Fruit fly (Drosophila melanogaster): ENCODE results near the gene milt.

Gene milt

DNA sequence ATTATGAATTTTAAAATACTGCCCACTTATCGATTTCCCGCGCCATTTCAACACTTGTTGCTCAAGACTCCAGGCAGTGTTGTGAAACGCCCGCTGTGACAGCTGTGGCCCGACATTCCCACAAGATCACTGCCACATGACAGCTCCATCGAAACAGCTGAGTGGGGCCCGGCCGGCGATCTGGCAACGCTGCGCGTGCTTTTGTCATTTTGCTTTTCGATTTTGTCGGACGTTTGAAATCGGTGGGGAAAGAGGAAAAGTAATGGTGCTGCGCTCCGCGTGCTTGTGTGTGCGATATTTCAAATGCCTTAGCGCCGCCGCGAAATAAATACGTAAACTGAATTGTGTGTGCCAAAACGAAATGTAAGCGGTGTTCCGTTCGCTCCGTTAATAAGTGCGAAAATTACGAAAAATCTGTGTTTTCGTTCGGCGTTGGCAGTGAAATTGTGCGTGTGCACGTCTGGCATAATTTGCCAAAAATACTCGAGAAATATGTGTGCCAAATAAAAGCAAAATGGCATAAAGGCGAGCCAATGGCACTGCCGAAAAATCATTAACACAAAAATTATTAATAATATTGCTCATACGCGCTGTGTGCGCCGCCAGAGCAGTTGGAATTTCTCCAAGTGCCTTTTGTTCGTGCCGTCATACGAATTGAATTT lies 4.7 kb downstream of the milt start (continued):
- TF ChIP-seq CG5180 (GFP tag; optimal IDR thresholded peaks at IDR 0.05) (peak; percentile 14), CHES-1-like (GFP tag; optimal IDR thresholded peaks at IDR 0.05) (peak; percentile 73), Scr (GFP tag; IDR thresholded peaks at IDR 0.05; ENCODE audit: partially characterized antibody) (peak; percentile 71), dm (GFP tag; optimal IDR thresholded peaks at IDR 0.05) (peak; percentile 82), trh (GFP tag; optimal IDR thresholded peaks at IDR 0.05) (no peak), ash1 (GFP tag; optimal IDR thresholded peaks at IDR 0.05) (peak; percentile 52), CG6683 (GFP tag; optimal IDR thresholded peaks at IDR 0.05) (no peak), CG12744 (GFP tag; optimal IDR thresholded peaks at IDR 0.05) (peak; percentile 31), Dll (GFP tag; IDR thresholded peaks at IDR 0.05; ENCODE audit: partially characterized antibody) (peak; percentile 63), her (GFP tag; optimal IDR thresholded peaks at IDR 0.05) (peak; percentile 59), CG10462 (GFP tag; optimal IDR thresholded peaks at IDR 0.05) (no peak), CG11695 (GFP tag; IDR thresholded peaks at IDR 0.05) (peak; percentile 53; the same call in 1 of the 3 replicates), CG12391 (tag; optimal IDR thresholded peaks at IDR 0.05) (peak; percentile 52), CG32767 (GFP tag; IDR thresholded peaks at IDR 0.05) (peak; percentile 27; the same call in 1 of the 2 replicates), sr (GFP tag; IDR thresholded peaks at IDR 0.05) (peak; percentile 6; the same call in 1 of the 3 replicates), CG1832 (GFP tag; optimal IDR thresholded peaks at IDR 0.05) (no peak), unc-4 (GFP tag; IDR thresholded peaks at IDR 0.05; ENCODE audit: partially characterized antibody) (peak; percentile 69), cas (GFP tag; IDR thresholded peaks at IDR 0.05) (0 out of 2 replicates have a peak, but pooled peaks have one; percentile 51), gce (GFP tag; IDR thresholded peaks at IDR 0.05) (no peak; the same call in 2 of the 3 replicates), Hr78 (GFP tag; optimal IDR thresholded peaks at IDR 0.05) (no peak), HmgZ (tag; optimal IDR thresholded peaks at IDR 0.05) (peak; percentile 96), CG12299 (tag; optimal IDR thresholded peaks at IDR 0.05) (peak; percentile 35), mam (GFP tag; optimal IDR thresholded peaks at IDR 0.05) (peak; percentile 51), CG9817 (tag; optimal IDR thresholded peaks at IDR 0.05) (peak; percentile 23)

dm6 chr2L:7043039-7043905 lies 5.6 kb downstream of the milt start:
- TF ChIP-seq sisA (GFP tag; IDR thresholded peaks at IDR 0.05) (no peak), pfk (GFP tag; optimal IDR thresholded peaks at IDR 0.05) (no peak), Usf (GFP tag; optimal IDR thresholded peaks at IDR 0.05) (no peak), pros (GFP tag; optimal IDR thresholded peaks at IDR 0.05) (peak; percentile 20), Atf-2 (GFP tag; optimal IDR thresholded peaks at IDR 0.05) (no peak), CG13296 (GFP tag; optimal IDR thresholded peaks at IDR 0.05) (no peak), tll (GFP tag; optimal IDR thresholded peaks at IDR 0.05) (peak in 1 of 2 experiments; percentile 76), chn (GFP tag; optimal IDR thresholded peaks at IDR 0.05) (no peak), Ssrp (tag; optimal IDR thresholded peaks at IDR 0.05) (peak; percentile 21), kay (GFP tag; optimal IDR thresholded peaks at IDR 0.05) (no peak), Vsx1 (GFP tag; optimal IDR thresholded peaks at IDR 0.05) (peak; percentile 71), Gug (GFP tag; IDR thresholded peaks at IDR 0.05) (no peak), Lim3 (GFP tag; IDR thresholded peaks at IDR 0.05) (no peak), da (GFP tag; optimal IDR thresholded peaks at IDR 0.05) (no peak), Med (GFP tag) (peak; percentile 78), CG3838 (GFP tag; optimal IDR thresholded peaks at IDR 0.05) (peak; percentile 76), CG13894 (tag; optimal IDR thresholded peaks at IDR 0.05) (no peak), cas (GFP tag; IDR thresholded peaks at IDR 0.05) (no peak), HLH3B (GFP tag; IDR thresholded peaks at IDR 0.05) (0 out of 2 replicates have a peak, but pooled peaks have one; percentile 7), tio (GFP tag; optimal IDR thresholded peaks at IDR 0.05) (peak; percentile 25), CG18599 (GFP tag; optimal IDR thresholded peaks at IDR 0.05) (peak; percentile 27), Chrac-16 (GFP tag; optimal IDR thresholded peaks at IDR 0.05) (no peak), CG2199 (GFP tag; IDR thresholded peaks at IDR 0.05) (no peak), ara (GFP tag; IDR thresholded peaks at IDR 0.05) (0 out of 2 replicates have a peak, but pooled peaks have one; percentile 39)
